Fruit fly (Drosophila melanogaster) whole organism, embryonic: ENCODE measurements around the gene CG11597.

Source experiments
- Bdp1 ChIP-seq: fragments of 200-800 bp; sonication (Bioruptor generic); optimal IDR thresholded peaks from 3 replicates; lab custom pipeline; 2016; ENCODE audit warnings: missing biosample characterization, missing genetic modification characterization
- CG10366 ChIP-seq: fragments of 200-800 bp; sonication (Bioruptor generic); IDR thresholded peaks from 2 replicates; pipeline ENCODE4 v1.3.6; 2022; ENCODE audit warnings: missing biosample characterization, missing genetic modification characterization
- CG12071 ChIP-seq: fragments of 200-800 bp; sonication (Bioruptor generic); optimal IDR thresholded peaks from 3 replicates; lab custom pipeline; 2018; ENCODE audit warnings: missing biosample characterization, mild to moderate bottlenecking, missing genetic modification characterization
- CG12104 ChIP-seq: fragments of 200-800 bp; sonication (Bioruptor generic); optimal IDR thresholded peaks from 3 replicates; lab custom pipeline; 2016; ENCODE audit warnings: missing biosample characterization, missing genetic modification characterization
- CG12659 ChIP-seq: fragments of 200-800 bp; sonication (Bioruptor generic); optimal IDR thresholded peaks from 3 replicates; lab custom pipeline; 2017; ENCODE audit warnings: mild to moderate bottlenecking, missing biosample characterization, missing genetic modification reagents, missing genetic modification characterization
- CG13624 ChIP-seq: fragments of 200-800 bp; sonication (Bioruptor generic); optimal IDR thresholded peaks from 2 replicates; lab custom pipeline; 2016; ENCODE audit warnings: missing biosample characterization, missing genetic modification characterization
- CG15269 ChIP-seq: fragments of 200-800 bp; sonication (Bioruptor generic); optimal IDR thresholded peaks from 2 replicates; lab custom pipeline; 2018; ENCODE audit warnings: missing biosample characterization, mild to moderate bottlenecking, missing genetic modification characterization, moderate library complexity
- CG1603 ChIP-seq: fragments of 200-800 bp; sonication (Bioruptor generic); optimal IDR thresholded peaks from 2 replicates; lab custom pipeline; 2019; ENCODE audit warnings: missing biosample characterization, mild to moderate bottlenecking, missing genetic modification characterization, moderate library complexity
- CG16813 ChIP-seq: fragments of 200-800 bp; sonication (Bioruptor generic); IDR thresholded peaks from 3 replicates; pipeline ENCODE4 v1.3.6; 2022; ENCODE audit warnings: missing biosample characterization, missing genetic modification characterization; ENCODE audit not compliant: partially characterized antibody
- CG16863 ChIP-seq: fragments of 200-800 bp; sonication (Bioruptor generic); optimal IDR thresholded peaks from 3 replicates; lab custom pipeline; 2016; ENCODE audit warnings: missing biosample characterization, missing genetic modification characterization
- CG17802 ChIP-seq: fragments of 200-800 bp; sonication (Bioruptor generic); optimal IDR thresholded peaks from 2 replicates; lab custom pipeline; 2018; ENCODE audit warnings: missing biosample characterization, mild to moderate bottlenecking, missing genetic modification characterization, moderate library complexity
- CG17912 ChIP-seq: fragments of 200-800 bp; sonication (Bioruptor generic); optimal IDR thresholded peaks from 2 replicates; lab custom pipeline; 2018; ENCODE audit warnings: missing biosample characterization, mild to moderate bottlenecking, missing genetic modification characterization
- CG2116 ChIP-seq: fragments of 200-800 bp; sonication (Bioruptor generic); optimal IDR thresholded peaks from 3 replicates; lab custom pipeline; 2018; ENCODE audit warnings: missing biosample characterization, mild to moderate bottlenecking, missing genetic modification characterization
- CG2678 ChIP-seq: fragments of 200-800 bp; sonication (Bioruptor generic); optimal IDR thresholded peaks from 3 replicates; lab custom pipeline; 2019; ENCODE audit warnings: missing biosample characterization, mild to moderate bottlenecking, missing genetic modification characterization, moderate library complexity
- CG30020 ChIP-seq: fragments of 200-800 bp; optimal IDR thresholded peaks from 2 replicates; lab custom pipeline; 2019; ENCODE audit warnings: missing biosample characterization, mild to moderate bottlenecking, missing genetic modification characterization, moderate library complexity
- CG32767 ChIP-seq: fragments of 200-800 bp; sonication (Bioruptor generic); IDR thresholded peaks from 2 replicates; pipeline ENCODE4 v1.3.6; 2022; ENCODE audit warnings: missing biosample characterization, missing genetic modification characterization
- CG3407 ChIP-seq: fragments of 200-800 bp; sonication (Bioruptor generic); optimal IDR thresholded peaks from 2 replicates; lab custom pipeline; 2018; ENCODE audit warnings: missing biosample characterization, mild to moderate bottlenecking, missing genetic modification characterization
- CG34224 ChIP-seq: fragments of 200-800 bp; sonication (Bioruptor generic); IDR thresholded peaks from 3 replicates; pipeline ENCODE4 v1.3.6; 2022; ENCODE audit warnings: missing biosample characterization, missing genetic modification characterization; ENCODE audit not compliant: partially characterized antibody
- CG3726 ChIP-seq: fragments of 200-800 bp; sonication (Bioruptor generic); IDR thresholded peaks from 3 replicates; pipeline ENCODE4, ENCODE4 v1.3.6; 2022; ENCODE audit warnings: missing biosample characterization, missing genetic modification characterization
- CG3838 ChIP-seq: fragments of 200-800 bp; sonication (Bioruptor generic); optimal IDR thresholded peaks from 3 replicates; lab custom pipeline; 2016; ENCODE audit warnings: missing biosample characterization, missing genetic modification characterization
- CG3847 ChIP-seq: fragments of 200-800 bp; sonication (Bioruptor generic); IDR thresholded peaks from 2 replicates; pipeline ENCODE4 v1.3.6; 2022; ENCODE audit warnings: missing biosample characterization, missing genetic modification characterization
- CG42726 ChIP-seq: fragments of 200-800 bp; sonication (Bioruptor generic); IDR thresholded peaks from 2 replicates; pipeline ENCODE4 v1.3.6; 2022; ENCODE audit warnings: missing biosample characterization, missing genetic modification characterization; ENCODE audit not compliant: partially characterized antibody
- CG9609 ChIP-seq: fragments of 200-800 bp; sonication (Bioruptor generic); optimal IDR thresholded peaks from 3 replicates; lab custom pipeline; 2016; ENCODE audit warnings: missing biosample characterization, missing genetic modification characterization
- CG9797 ChIP-seq: fragments of 200-800 bp; sonication (Bioruptor generic); optimal IDR thresholded peaks from 3 replicates; lab custom pipeline; 2018; ENCODE audit warnings: missing biosample characterization, mild to moderate bottlenecking, missing genetic modification characterization
- CHES-1-like ChIP-seq: fragments of 200-800 bp; sonication (Bioruptor generic); optimal IDR thresholded peaks from 2 replicates; lab custom pipeline; 2016; ENCODE audit warnings: missing biosample characterization, missing genetic modification characterization
- Chrac-16 ChIP-seq: fragments of 200-800 bp; sonication (Bioruptor generic); optimal IDR thresholded peaks from 3 replicates; lab custom pipeline; 2016; ENCODE audit warnings: missing biosample characterization, missing genetic modification characterization
- Dip3 ChIP-seq: fragments of 200-800 bp; sonication (Bioruptor generic); optimal IDR thresholded peaks from 3 replicates; lab custom pipeline; 2016; ENCODE audit warnings: missing biosample characterization, missing genetic modification characterization
- Ets97D ChIP-seq: fragments of 200-800 bp; sonication (Bioruptor generic); optimal IDR thresholded peaks from 3 replicates; lab custom pipeline; 2016; ENCODE audit warnings: missing biosample characterization, missing genetic modification characterization
- HLHmδ ChIP-seq: fragments of 200-800 bp; sonication (Bioruptor generic); optimal IDR thresholded peaks from 2 replicates; lab custom pipeline; 2018; ENCODE audit warnings: missing biosample characterization, mild to moderate bottlenecking, missing genetic modification characterization, moderate library complexity
- HmgZ ChIP-seq: fragments of 200-800 bp; sonication (Bioruptor generic); optimal IDR thresholded peaks from 2 replicates; lab custom pipeline; 2018; ENCODE audit warnings: missing biosample characterization, mild to moderate bottlenecking, missing genetic modification characterization
- NC2β ChIP-seq: fragments of 200-800 bp; sonication (Bioruptor generic); optimal IDR thresholded peaks from 2 replicates; lab custom pipeline; 2016; ENCODE audit warnings: missing biosample characterization, missing genetic modification characterization
- PHDP ChIP-seq: fragments of 200-800 bp; sonication (Bioruptor generic); optimal IDR thresholded peaks from 3 replicates; lab custom pipeline; 2018; ENCODE audit warnings: missing biosample characterization, mild to moderate bottlenecking, missing genetic modification characterization, moderate library complexity
- Rx ChIP-seq: fragments of 200-800 bp; sonication (Bioruptor generic); IDR thresholded peaks from 2 replicates; pipeline ENCODE4 v1.3.6; 2022; ENCODE audit warnings: missing biosample characterization, missing genetic modification characterization
- Side ChIP-seq: fragments of 200-800 bp; sonication (Bioruptor generic); optimal IDR thresholded peaks from 2 replicates; lab custom pipeline; 2016; ENCODE audit warnings: missing biosample characterization, missing genetic modification characterization
- Ssrp ChIP-seq: fragments of 200-800 bp; sonication (Bioruptor generic); optimal IDR thresholded peaks from 2 replicates; lab custom pipeline; 2018; ENCODE audit warnings: missing biosample characterization, mild to moderate bottlenecking, missing genetic modification characterization, moderate library complexity
- YL-1 ChIP-seq: fragments of 200-800 bp; sonication (Bioruptor generic); optimal IDR thresholded peaks from 3 replicates; lab custom pipeline; 2017; ENCODE audit warnings: missing biosample characterization, mild to moderate bottlenecking, missing genetic modification characterization
- al ChIP-seq: fragments of 200-800 bp; sonication (Bioruptor generic); IDR thresholded peaks from 2 replicates; pipeline ENCODE4 v1.3.6; 2022; ENCODE audit warnings: missing biosample characterization, missing genetic modification characterization
- amos ChIP-seq: fragments of 200-800 bp; sonication (Bioruptor generic); IDR thresholded peaks from 2 replicates; pipeline ENCODE4 v1.3.6; 2022; ENCODE audit warnings: missing biosample characterization, missing genetic modification characterization; ENCODE audit not compliant: partially characterized antibody
- ap ChIP-seq: fragments of 200-800 bp; sonication (Bioruptor generic); IDR thresholded peaks from 2 replicates; pipeline ENCODE4 v1.3.6; 2022; ENCODE audit warnings: missing biosample characterization, missing genetic modification characterization
- az2 ChIP-seq: fragments of 200-800 bp; sonication (Bioruptor generic); optimal IDR thresholded peaks from 3 replicates; lab custom pipeline; 2016; ENCODE audit warnings: missing biosample characterization, missing genetic modification characterization
- da ChIP-seq: fragments of 200-800 bp; sonication (Bioruptor generic); optimal IDR thresholded peaks from 2 replicates; lab custom pipeline; 2016; ENCODE audit warnings: missing biosample characterization, missing genetic modification characterization
- fd102C ChIP-seq: fragments of 200-800 bp; sonication (Bioruptor generic); optimal IDR thresholded peaks from 2 replicates; lab custom pipeline; 2018; ENCODE audit warnings: missing biosample characterization, mild to moderate bottlenecking, missing genetic modification characterization, moderate library complexity
- gfzf ChIP-seq: fragments of 200-800 bp; sonication (Bioruptor generic); optimal IDR thresholded peaks from 2 replicates; lab custom pipeline; 2016; ENCODE audit warnings: missing biosample characterization, mild to moderate bottlenecking, missing genetic modification characterization, moderate library complexity
- her ChIP-seq: fragments of 200-800 bp; sonication (Bioruptor generic); optimal IDR thresholded peaks from 2 replicates; lab custom pipeline; 2016; ENCODE audit warnings: missing biosample characterization, missing genetic modification characterization
- lab ChIP-seq: fragments of 200-800 bp; sonication (Bioruptor generic); optimal IDR thresholded peaks from 3 replicates; lab custom pipeline; 2017; ENCODE audit warnings: missing biosample characterization, missing genetic modification characterization, mild to moderate bottlenecking, moderate library complexity, missing genetic modification reagents
- nerfin-1 ChIP-seq: fragments of 200-800 bp; sonication (Bioruptor generic); optimal IDR thresholded peaks from 3 replicates; lab custom pipeline; 2019; ENCODE audit warnings: missing biosample characterization, mild to moderate bottlenecking, missing genetic modification characterization, moderate library complexity
- nmo ChIP-seq: fragments of 200-800 bp; sonication (Bioruptor generic); optimal IDR thresholded peaks from 2 replicates; lab custom pipeline; 2018; ENCODE audit warnings: missing biosample characterization, mild to moderate bottlenecking, missing genetic modification characterization, moderate library complexity
- phol ChIP-seq: fragments of 200-800 bp; sonication (Bioruptor generic); optimal IDR thresholded peaks from 3 replicates; lab custom pipeline; 2018; ENCODE audit warnings: missing biosample characterization, mild to moderate bottlenecking, missing genetic modification characterization, moderate library complexity
- row ChIP-seq: fragments of 200-800 bp; sonication (Bioruptor generic); IDR thresholded peaks from 3 replicates; pipeline ENCODE4 v1.3.6; 2022; ENCODE audit warnings: missing biosample characterization, missing genetic modification characterization
- sens ChIP-seq: fragments of 200-800 bp; sonication (Bioruptor generic); peaks from one replicate; lab custom pipeline; 2016; ENCODE audit warnings: missing biosample characterization, missing genetic modification characterization
- trem ChIP-seq: fragments of 200-800 bp; optimal IDR thresholded peaks from 3 replicates; lab custom pipeline; 2019; ENCODE audit warnings: missing biosample characterization, mild to moderate bottlenecking, missing genetic modification characterization, moderate library complexity

CG11597 gene

dm6 chr3L:11815220-11815797 is 6.8 kb downstream of the CG11597 start, which contains the start of gene CG14130 (continued):
- TF ChIP-seq nmo (GFP tag; lab: Kevin White, UChicago) (peak; percentile 6), NC2β (GFP tag; lab: Kevin White, UChicago) (no peak), YL-1 (peak; percentile 6), nerfin-1 (tag; lab: Kevin White, UChicago) (no peak), CG16813 (GFP tag; lab: Robert Waterston, UW) (peak; percentile 90), al (no peak), CG9797 (GFP tag; lab: Kevin White, UChicago) (peak; percentile 4), CG3726 (no peak), her (no peak), CG3847 (GFP tag; lab: Robert Waterston, UW) (no peak), CG17802 (tag; lab: Kevin White, UChicago) (no peak), CG13624 (GFP tag; lab: Kevin White, UChicago) (no peak), da (no peak), HmgZ (peak; percentile 56), row (GFP tag; lab: Robert Waterston, UW) (no peak), Dip3 (no peak), az2 (GFP tag; lab: Kevin White, UChicago) (no peak), CG3407 (GFP tag; lab: Kevin White, UChicago) (no peak), CG1603 (tag; lab: Kevin White, UChicago) (no peak), CG2678 (tag; lab: Kevin White, UChicago) (no peak), CG2116 (GFP tag; lab: Kevin White, UChicago) (peak; percentile 94), trem (peak; percentile 56), CG34224 (peak; percentile 98), HLHmδ (no peak), amos (peak; percentile 91), PHDP (tag; lab: Kevin White, UChicago) (no peak), lab (GFP tag; lab: Kevin White, UChicago) (no peak), CHES-1-like (no peak), gfzf (GFP tag; lab: Kevin White, UChicago) (peak; percentile 18), CG12104 (GFP tag; lab: Kevin White, UChicago) (no peak), Chrac-16 (GFP tag; lab: Kevin White, UChicago) (no peak), CG12071 (GFP tag; lab: Kevin White, UChicago) (no peak), Bdp1 (GFP tag; lab: Kevin White, UChicago) (no peak), ap (GFP tag; lab: Robert Waterston, UW) (no peak), CG30020 (tag; lab: Kevin White, UChicago) (no peak), Side (no peak), CG17912 (GFP tag; lab: Kevin White, UChicago) (no peak), CG3838 (GFP tag; lab: Kevin White, UChicago) (no peak), sens (peak; percentile 81), Ets97D (peak; percentile 34), Ssrp (tag; lab: Kevin White, UChicago) (no peak), CG15269 (no peak), CG12659 (peak; percentile 39), fd102C (GFP tag; lab: Kevin White, UChicago) (no peak), CG16863 (no peak), phol (tag; lab: Kevin White, UChicago) (peak; percentile 1), CG42726 (GFP tag; lab: Robert Waterston, UW) (peak; percentile 68; the same call in 1 of the 2 replicates), CG32767 (no peak), CG9609 (GFP tag; lab: Kevin White, UChicago) (no peak), CG10366 (GFP tag; lab: Robert Waterston, UW) (no peak), Rx (no peak)
